Fruit fly (Drosophila melanogaster) whole organism, embryonic: ENCODE results near the gene Rrp5.

Experiments used
- Blimp-1 ChIP-seq: fragments of 200-800 bp; sonication (Bioruptor generic); optimal IDR thresholded peaks from 3 replicates; lab custom pipeline; 2018; ENCODE audit warnings: missing biosample characterization, missing genetic modification characterization, mild to moderate bottlenecking, moderate library complexity, missing genetic modification reagents
- C15 ChIP-seq: fragments of 200-800 bp; sonication (Bioruptor generic); IDR thresholded peaks from 3 replicates; pipeline ENCODE4 v1.3.6; 2022; ENCODE audit warnings: missing biosample characterization, missing genetic modification characterization
- CG10274 ChIP-seq: fragments of 200-800 bp; sonication (Bioruptor generic); optimal IDR thresholded peaks from 3 replicates; lab custom pipeline; 2017; ENCODE audit warnings: missing biosample characterization, mild to moderate bottlenecking, missing genetic modification characterization
- CG10366 ChIP-seq: fragments of 200-800 bp; sonication (Bioruptor generic); IDR thresholded peaks from 2 replicates; pipeline ENCODE4 v1.3.6; 2022; ENCODE audit warnings: missing biosample characterization, missing genetic modification characterization
- CG11696 ChIP-seq: fragments of 200-800 bp; sonication (Bioruptor generic); IDR thresholded peaks from 2 replicates; pipeline ENCODE4 v1.3.6; 2022; ENCODE audit warnings: missing biosample characterization, missing genetic modification characterization
- CG13296 ChIP-seq: fragments of 200-800 bp; sonication (Bioruptor generic); optimal IDR thresholded peaks from 3 replicates; lab custom pipeline; 2018; ENCODE audit warnings: missing biosample characterization, mild to moderate bottlenecking, missing genetic modification characterization
- CG14050 ChIP-seq: fragments of 200-800 bp; sonication (Bioruptor generic); IDR thresholded peaks from 3 replicates; pipeline ENCODE4 v1.3.6; 2022; ENCODE audit warnings: missing biosample characterization, missing genetic modification characterization
- CG14860 ChIP-seq: fragments of 200-800 bp; sonication (Bioruptor generic); IDR thresholded peaks from 3 replicates; pipeline ENCODE4 v1.3.6; 2022; ENCODE audit warnings: missing biosample characterization, missing genetic modification characterization; ENCODE audit not compliant: partially characterized antibody
- CG17385 ChIP-seq: fragments of 200-800 bp; sonication (Bioruptor generic); optimal IDR thresholded peaks from 3 replicates; lab custom pipeline; 2018; ENCODE audit warnings: missing biosample characterization, mild to moderate bottlenecking, missing genetic modification characterization
- CG2120 ChIP-seq: fragments of 200-800 bp; sonication (Bioruptor generic); optimal IDR thresholded peaks from 3 replicates; lab custom pipeline; 2016; ENCODE audit warnings: missing biosample characterization, missing genetic modification characterization
- CG3065 ChIP-seq: fragments of 200-800 bp; sonication (Bioruptor generic); optimal IDR thresholded peaks from 2 replicates; lab custom pipeline; 2016; ENCODE audit warnings: missing biosample characterization, missing genetic modification characterization
- CG34376 ChIP-seq: fragments of 200-800 bp; sonication (Bioruptor generic); optimal IDR thresholded peaks from 2 replicates; lab custom pipeline; 2018; ENCODE audit warnings: missing biosample characterization, mild to moderate bottlenecking, missing genetic modification characterization
- CG34422 ChIP-seq: fragments of 200-800 bp; sonication (Bioruptor generic); IDR thresholded peaks from 3 replicates; pipeline ENCODE4 v1.3.6; 2022; ENCODE audit warnings: missing biosample characterization, missing genetic modification characterization
- CG42726 ChIP-seq: fragments of 200-800 bp; sonication (Bioruptor generic); IDR thresholded peaks from 2 replicates; pipeline ENCODE4 v1.3.6; 2022; ENCODE audit warnings: missing biosample characterization, missing genetic modification characterization; ENCODE audit not compliant: partially characterized antibody
- CG5953 ChIP-seq: fragments of 200-800 bp; sonication (Bioruptor generic); IDR thresholded peaks from 2 replicates; pipeline ENCODE4 v1.3.6; 2022; ENCODE audit warnings: missing biosample characterization, missing genetic modification characterization
- CG6683 ChIP-seq: fragments of 200-800 bp; sonication (Bioruptor generic); optimal IDR thresholded peaks from 2 replicates; lab custom pipeline; 2017; ENCODE audit warnings: missing biosample characterization, mild to moderate bottlenecking, missing genetic modification characterization, missing genetic modification reagents
- CG8089 ChIP-seq: fragments of 200-800 bp; sonication (Bioruptor generic); optimal IDR thresholded peaks from 3 replicates; lab custom pipeline; 2016; ENCODE audit warnings: missing biosample characterization, missing genetic modification characterization
- CG8924 ChIP-seq: fragments of 200-800 bp; optimal IDR thresholded peaks from 3 replicates; lab custom pipeline; 2019; ENCODE audit warnings: missing biosample characterization, mild to moderate bottlenecking, missing genetic modification characterization, moderate library complexity
- Dip2 ChIP-seq: fragments of 200-800 bp; sonication (Bioruptor generic); IDR thresholded peaks from 2 replicates; pipeline ENCODE4 v1.3.6; 2022; ENCODE audit warnings: missing biosample characterization, missing genetic modification characterization
- Dll ChIP-seq: fragments of 200-800 bp; sonication (Bioruptor generic); IDR thresholded peaks from 4 replicates; pipeline ENCODE4 v1.3.6; 2022; ENCODE audit warnings: missing biosample characterization, missing genetic modification characterization; ENCODE audit not compliant: partially characterized antibody
- GATAe ChIP-seq: fragments of 200-800 bp; sonication (Bioruptor generic); conservative IDR thresholded peaks from 2 replicates; pipeline ENCODE4 v1.3.6; 2022; ENCODE audit warnings: missing biosample characterization, missing genetic modification characterization
- MESR4 ChIP-seq: fragments of 200-800 bp; sonication (Bioruptor generic); optimal IDR thresholded peaks from 2 replicates; lab custom pipeline; 2018; ENCODE audit warnings: missing biosample characterization, mild to moderate bottlenecking, missing genetic modification characterization, moderate library complexity
- Mes4 ChIP-seq: fragments of 200-800 bp; sonication (Bioruptor generic); optimal IDR thresholded peaks from 2 replicates; lab custom pipeline; 2016; ENCODE audit warnings: missing biosample characterization, missing genetic modification characterization
- Myb ChIP-seq: fragments of 200-800 bp; sonication (Bioruptor generic); optimal IDR thresholded peaks from 2 replicates; lab custom pipeline; 2016; ENCODE audit warnings: missing biosample characterization, missing genetic modification characterization
- Nf-YA ChIP-seq: fragments of 200-800 bp; sonication (Bioruptor generic); IDR thresholded peaks from 2 replicates; pipeline ENCODE4 v1.3.6; 2022; ENCODE audit warnings: missing biosample characterization, missing genetic modification characterization
- Pdp1 ChIP-seq, 2 experiments: fragments of 200-800 bp; sonication (Bioruptor generic); optimal IDR thresholded peaks; 3 replicates each; lab custom pipeline; 2016; ENCODE audit warnings: missing biosample characterization in 2 of 2, missing genetic modification characterization in 2 of 2, mild to moderate bottlenecking in 1 of 2, moderate library complexity in 1 of 2
- Ravus ChIP-seq: fragments of 200-800 bp; sonication (Bioruptor generic); IDR thresholded peaks from 2 replicates; pipeline ENCODE4 v1.3.6; 2022; ENCODE audit warnings: missing biosample characterization, missing genetic modification characterization
- Sry-δ ChIP-seq: fragments of 200-800 bp; sonication (Bioruptor generic); optimal IDR thresholded peaks from 2 replicates; lab custom pipeline; 2016; ENCODE audit warnings: missing biosample characterization, missing genetic modification characterization
- YL-1 ChIP-seq: fragments of 200-800 bp; sonication (Bioruptor generic); optimal IDR thresholded peaks from 3 replicates; lab custom pipeline; 2017; ENCODE audit warnings: missing biosample characterization, mild to moderate bottlenecking, missing genetic modification characterization
- abd-A ChIP-seq: fragments of 200-800 bp; sonication (Bioruptor generic); optimal IDR thresholded peaks from 3 replicates; lab custom pipeline; 2019; ENCODE audit warnings: missing biosample characterization, mild to moderate bottlenecking, missing genetic modification characterization, moderate library complexity
- ap ChIP-seq: fragments of 200-800 bp; sonication (Bioruptor generic); IDR thresholded peaks from 2 replicates; pipeline ENCODE4 v1.3.6; 2022; ENCODE audit warnings: missing biosample characterization, missing genetic modification characterization
- bsh ChIP-seq, 2 experiments: fragments of 200-800 bp; sonication (Bioruptor generic); optimal IDR thresholded peaks; 2 replicates each; lab custom pipeline; 2017 to 2018; ENCODE audit warnings: mild to moderate bottlenecking in 2 of 2, missing biosample characterization in 2 of 2, missing genetic modification characterization in 2 of 2, moderate library complexity in 1 of 2
- btn ChIP-seq: fragments of 200-800 bp; sonication (Bioruptor generic); optimal IDR thresholded peaks from 2 replicates; lab custom pipeline; 2016; ENCODE audit warnings: missing biosample characterization, missing genetic modification characterization
- chinmo ChIP-seq: fragments of 200-800 bp; sonication (Bioruptor generic); IDR thresholded peaks from 4 replicates; pipeline ENCODE4 v1.3.6; 2022; ENCODE audit warnings: missing biosample characterization, missing genetic modification characterization; ENCODE audit not compliant: partially characterized antibody
- chm ChIP-seq: fragments of 200-800 bp; sonication (Bioruptor generic); IDR thresholded peaks from 2 replicates; pipeline ENCODE4 v1.3.6; 2022; ENCODE audit warnings: missing biosample characterization, missing genetic modification characterization
- hth ChIP-seq: fragments of >200 bp; optimal IDR thresholded peaks from 2 replicates; lab custom pipeline; 2017; ENCODE audit warnings: inconsistent platforms
- lmd ChIP-seq: fragments of 200-800 bp; sonication (Bioruptor generic); IDR thresholded peaks from 2 replicates; pipeline ENCODE4 v1.3.6; 2022; ENCODE audit warnings: missing biosample characterization, missing genetic modification characterization
- lola ChIP-seq, 3 experiments: fragments of >200 bp in 2 of 3; fragments of 200-800 bp in 1 of 3; sonication (Bioruptor generic) in 1 of 3; optimal IDR thresholded peaks; 2 replicates each; lab custom pipeline; 2017 to 2019; ENCODE audit warnings: missing biosample characterization in 3 of 3, missing genetic modification characterization in 3 of 3, mild to moderate bottlenecking in 1 of 3, moderate library complexity in 1 of 3
- mld ChIP-seq: fragments of 200-800 bp; sonication (Bioruptor generic); IDR thresholded peaks from 3 replicates; pipeline ENCODE4 v1.3.6; 2022; ENCODE audit warnings: missing biosample characterization, missing genetic modification characterization; ENCODE audit not compliant: partially characterized antibody
- nau ChIP-seq: fragments of 200-800 bp; sonication (Bioruptor generic); optimal IDR thresholded peaks from 3 replicates; lab custom pipeline; 2017; ENCODE audit warnings: missing biosample characterization, mild to moderate bottlenecking, missing genetic modification characterization, missing genetic modification reagents
- nmo ChIP-seq: fragments of 200-800 bp; sonication (Bioruptor generic); optimal IDR thresholded peaks from 2 replicates; lab custom pipeline; 2018; ENCODE audit warnings: missing biosample characterization, mild to moderate bottlenecking, missing genetic modification characterization, moderate library complexity
- org-1 ChIP-seq: fragments of 200-800 bp; sonication (Bioruptor generic); optimal IDR thresholded peaks from 2 replicates; lab custom pipeline; 2017; ENCODE audit warnings: missing biosample characterization, missing genetic modification characterization
- psq ChIP-seq: fragments of 200-800 bp; sonication (Bioruptor generic); optimal IDR thresholded peaks from 2 replicates; lab custom pipeline; 2017; ENCODE audit warnings: missing biosample characterization, missing genetic modification characterization
- rib ChIP-seq: fragments of 200-800 bp; sonication (Bioruptor generic); IDR thresholded peaks from 2 replicates; pipeline ENCODE4 v1.3.6; 2022; ENCODE audit warnings: missing biosample characterization, missing genetic modification characterization
- sens-2 ChIP-seq: fragments of 200-800 bp; sonication (Bioruptor generic); IDR thresholded peaks from 2 replicates; pipeline ENCODE4 v1.3.6; 2022; ENCODE audit warnings: missing biosample characterization, missing genetic modification characterization
- slp2 ChIP-seq: fragments of 200-800 bp; sonication (Bioruptor generic); optimal IDR thresholded peaks from 2 replicates; lab custom pipeline; 2016; ENCODE audit warnings: missing biosample characterization, missing genetic modification characterization
- sob ChIP-seq: fragments of 200-800 bp; sonication (Bioruptor generic); IDR thresholded peaks from 2 replicates; pipeline ENCODE4 v1.3.6; 2022; ENCODE audit warnings: missing biosample characterization, missing genetic modification characterization
- unc-4 ChIP-seq: fragments of 200-800 bp; sonication (Bioruptor generic); IDR thresholded peaks from 2 replicates; pipeline ENCODE4 v1.3.6; 2022; ENCODE audit warnings: missing biosample characterization, missing genetic modification characterization; ENCODE audit not compliant: partially characterized antibody
- unpg ChIP-seq: fragments of 200-800 bp; sonication (Bioruptor generic); optimal IDR thresholded peaks from 3 replicates; lab custom pipeline; 2018; ENCODE audit warnings: missing biosample characterization, mild to moderate bottlenecking, missing genetic modification characterization, moderate library complexity
- vvl ChIP-seq: fragments of 200-800 bp; sonication (Bioruptor generic); IDR thresholded peaks from 2 replicates; pipeline ENCODE4 v1.3.6; 2022; ENCODE audit warnings: missing biosample characterization, missing genetic modification characterization
- zfh2 ChIP-seq: fragments of 200-800 bp; sonication (Bioruptor generic); optimal IDR thresholded peaks from 2 replicates; lab custom pipeline; 2016; ENCODE audit warnings: missing biosample characterization, missing genetic modification characterization

Rrp5 gene

DNA sequence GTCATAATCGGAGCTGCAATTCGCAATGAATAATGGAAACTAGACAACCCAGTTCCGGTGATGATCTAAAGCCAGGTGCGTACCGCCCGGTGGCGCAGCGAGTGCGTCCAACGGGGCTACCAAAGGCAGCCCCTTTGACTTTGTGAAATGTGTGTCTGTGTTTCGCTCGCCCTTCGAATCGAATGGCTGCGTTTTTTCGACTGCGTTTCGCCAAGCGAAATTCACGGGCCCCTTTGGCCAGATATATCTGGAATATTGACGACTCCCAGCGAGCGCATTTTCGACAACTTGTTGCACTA lies 14.1 kb downstream of the Rrp5 start:
- TF ChIP-seq mld (GFP tag; lab: Robert Waterston, UW) (no peak), CG10274 (no peak), YL-1 (GFP tag; lab: Kevin White, UChicago) (no peak), Sry-δ (no peak), ap (GFP tag; lab: Robert Waterston, UW) (no peak), CG42726 (GFP tag; lab: Robert Waterston, UW) (no peak), C15 (GFP tag; lab: Robert Waterston, UW) (no peak), bsh (GFP tag; optimal IDR thresholded peaks at IDR 0.05; lab: Kevin White, UChicago) (no peak), CG13296 (GFP tag; lab: Kevin White, UChicago) (no peak), chm (GFP tag; lab: Robert Waterston, UW) (no peak), CG17385 (peak; percentile 51), chinmo (GFP tag; lab: Robert Waterston, UW) (peak; percentile 81; the same call in 1 of the 4 replicates), Blimp-1 (GFP tag; lab: Kevin White, UChicago) (no peak), CG8924 (no peak), zfh2 (GFP tag; lab: Kevin White, UChicago) (no peak), CG6683 (GFP tag; lab: Kevin White, UChicago) (no peak), sens-2 (GFP tag; lab: Robert Waterston, UW) (no peak), CG8089 (no peak), Mes4 (GFP tag; lab: Kevin White, UChicago) (no peak), hth (lab: Kevin White, UChicago) (no peak), Dll (GFP tag; lab: Robert Waterston, UW) (peak; percentile 17; the same call in 2 of the 4 replicates), Nf-YA (GFP tag; lab: Robert Waterston, UW) (no peak), Dip2 (GFP tag; lab: Robert Waterston, UW) (no peak), nau (GFP tag; lab: Kevin White, UChicago) (no peak), vvl (GFP tag; lab: Robert Waterston, UW) (no peak), lmd (GFP tag; lab: Robert Waterston, UW) (no peak), Pdp1 (GFP tag; optimal IDR thresholded peaks at IDR 0.05; lab: Kevin White, UChicago) (no peak), CG5953 (GFP tag; lab: Robert Waterston, UW) (no peak), CG10366 (GFP tag; lab: Robert Waterston, UW) (no peak), nmo (GFP tag; lab: Kevin White, UChicago) (no peak), Ravus (GFP tag; lab: Robert Waterston, UW) (no peak), sob (GFP tag; lab: Robert Waterston, UW) (no peak), unpg (GFP tag; lab: Kevin White, UChicago) (no peak), lola (GFP tag; optimal IDR thresholded peaks at IDR 0.05; lab: Kevin White, UChicago) (no peak), btn (GFP tag; lab: Kevin White, UChicago) (no peak), GATAe (GFP tag; lab: Robert Waterston, UW) (no peak), CG34376 (no peak), unc-4 (GFP tag; lab: Robert Waterston, UW) (0 out of 2 replicates have a peak, but pooled peaks have one; percentile 10), slp2 (no peak), CG34422 (GFP tag; lab: Robert Waterston, UW) (0 out of 3 replicates have a peak, but pooled peaks have one; percentile 5), CG2120 (GFP tag; lab: Kevin White, UChicago) (no peak), MESR4 (GFP tag; lab: Kevin White, UChicago) (peak; percentile 59), psq (GFP tag; lab: Kevin White, UChicago) (no peak), rib (GFP tag; lab: Robert Waterston, UW) (0 out of 2 replicates have a peak, but pooled peaks have one; percentile 31), CG3065 (no peak), CG14860 (GFP tag; lab: Robert Waterston, UW) (0 out of 3 replicates have a peak, but pooled peaks have one; percentile 30), CG14050 (GFP tag; lab: Robert Waterston, UW) (no peak), org-1 (GFP tag; lab: Kevin White, UChicago) (no peak), abd-A (tag; lab: Kevin White, UChicago) (no peak), Myb (GFP tag; lab: Kevin White, UChicago) (no peak), CG11696 (GFP tag; lab: Robert Waterston, UW) (no peak)
